Worm (Caenorhabditis elegans) whole organism, L4/young adult: ENCODE data around the gene dhs-7.

Experiments used
- W03F9.2 ChIP-seq: fragments of 150-350 bp; optimal IDR thresholded peaks from 2 replicates; lab custom pipeline; 2014; ENCODE audit warnings: missing biosample characterization, missing genetic modification characterization
- dao-5 ChIP-seq: sonication (generic microtip); optimal IDR thresholded peaks from 2 replicates; lab custom pipeline; 2016; ENCODE audit warnings: missing genotype, missing genetic modification characterization, moderate library complexity, missing compliant biosample characterization
- him-1 ChIP-seq: sonication (generic microtip); optimal IDR thresholded peaks from 2 replicates; lab custom pipeline; 2016; ENCODE audit warnings: missing genotype, missing genetic modification reagents, missing genetic modification characterization, missing compliant biosample characterization

ce11 chrII:7166768-7167167, 41.5 kb downstream of the dhs-7 start:
- TF ChIP-seq him-1 (tag; lab: Kevin White, UChicago) (no peak), dao-5 (no peak), W03F9.2 (tag; lab: Kevin White, UChicago) (no peak)
